Worm (Caenorhabditis elegans) whole organism, young adult: Measurements from ENCODE around the gene mfsd-8.
"Not testable (repeated sequence)": the region's sequence is repeated elsewhere in the genome, so short reads cannot be mapped to it uniquely, and the experiment has no call there.

Experiments used
- B0261.1 ChIP-seq: sonication (generic microtip); optimal IDR thresholded peaks from 2 replicates; lab custom pipeline; 2016; ENCODE audit warnings: mild to moderate bottlenecking, missing genetic modification characterization, moderate library complexity, missing compliant biosample characterization
- B0336.3 ChIP-seq: fragments of 200-800 bp; sonication (Bioruptor generic); IDR thresholded peaks from 2 replicates; pipeline ENCODE4 v1.3.6; 2022; ENCODE audit warnings: missing genetic modification characterization, missing compliant biosample characterization
- F22D6.2 ChIP-seq: sonication (generic microtip); optimal IDR thresholded peaks from 2 replicates; lab custom pipeline; 2016; ENCODE audit warnings: mild to moderate bottlenecking, missing genetic modification characterization, missing compliant biosample characterization
- F23B12.7 ChIP-seq: sonication (generic microtip); optimal IDR thresholded peaks from 2 replicates; lab custom pipeline; 2017; ENCODE audit warnings: missing genetic modification characterization, mild to moderate bottlenecking, missing compliant biosample characterization, antibody characterized with exemption, moderate library complexity; ENCODE audit not compliant: insufficient read depth
- F37B4.10 ChIP-seq: fragments of 200-800 bp; sonication (Bioruptor generic); IDR thresholded peaks from 2 replicates; pipeline ENCODE4 v1.3.6; 2022; ENCODE audit warnings: missing genetic modification characterization, missing compliant biosample characterization
- K11D2.4 ChIP-seq: fragments of 200-800 bp; sonication (Bioruptor generic); IDR thresholded peaks from 2 replicates; pipeline ENCODE4 v1.3.6; 2022; ENCODE audit warnings: missing genetic modification reagents, missing genetic modification characterization, missing compliant biosample characterization
- K12H6.12 ChIP-seq: fragments of 200-800 bp; sonication (Bioruptor generic); optimal IDR thresholded peaks from 2 replicates; lab custom pipeline; 2018; ENCODE audit warnings: mild to moderate bottlenecking, missing genetic modification characterization, missing compliant biosample characterization
- T26A5.8 ChIP-seq: sonication (generic microtip); optimal IDR thresholded peaks from 2 replicates; lab custom pipeline; 2016; ENCODE audit warnings: missing genetic modification characterization, missing compliant biosample characterization
- Y53F4B.3 ChIP-seq: fragments of 200-800 bp; sonication (Bioruptor generic); IDR thresholded peaks from 2 replicates; pipeline ENCODE4 v1.3.6; 2022; ENCODE audit warnings: missing genetic modification reagents, missing genetic modification characterization, missing compliant biosample characterization
- Y67H2A.10 ChIP-seq: fragments of 200-800 bp; sonication (Bioruptor generic); conservative IDR thresholded peaks from 2 replicates; pipeline ENCODE4 v1.3.6; 2022; ENCODE audit warnings: missing genetic modification reagents, missing genetic modification characterization, missing compliant biosample characterization
- aptf-3 ChIP-seq: fragments of 200-800 bp; sonication (Bioruptor generic); IDR thresholded peaks from 2 replicates; pipeline ENCODE4 v1.3.6; 2022; ENCODE audit warnings: missing genetic modification characterization, missing compliant biosample characterization
- bed-1 ChIP-seq: fragments of 200-800 bp; sonication (Bioruptor generic); IDR thresholded peaks from 2 replicates; pipeline ENCODE4 v1.3.6; 2022; ENCODE audit warnings: missing genetic modification reagents, missing genetic modification characterization, missing compliant biosample characterization
- cebp-2 ChIP-seq: fragments of 200-800 bp; sonication (Bioruptor generic); IDR thresholded peaks from 2 replicates; pipeline ENCODE4 v1.3.6; 2022; ENCODE audit warnings: missing genetic modification characterization, missing compliant biosample characterization
- ceh-100 ChIP-seq: fragments of 200-800 bp; sonication (Bioruptor generic); IDR thresholded peaks from 2 replicates; pipeline ENCODE4 v1.3.6; 2022; ENCODE audit warnings: missing genetic modification reagents, missing genetic modification characterization, missing compliant biosample characterization
- ceh-40 ChIP-seq: fragments of 200-800 bp; sonication (Bioruptor generic); IDR thresholded peaks from 2 replicates; pipeline ENCODE4 v1.3.6; 2022; ENCODE audit warnings: missing genetic modification characterization, missing compliant biosample characterization
- ceh-58 ChIP-seq: fragments of 200-800 bp; sonication (Bioruptor generic); IDR thresholded peaks from 2 replicates; pipeline ENCODE4 v1.3.6; 2022; ENCODE audit warnings: missing genetic modification characterization, missing compliant biosample characterization
- ceh-91 ChIP-seq: fragments of 200-800 bp; sonication (Bioruptor generic); IDR thresholded peaks from 2 replicates; pipeline ENCODE4 v1.3.6; 2022; ENCODE audit warnings: missing genetic modification reagents, missing genetic modification characterization, missing compliant biosample characterization
- dox-1 ChIP-seq: fragments of 200-800 bp; sonication (Bioruptor generic); IDR thresholded peaks from 2 replicates; pipeline ENCODE4 v1.3.6; 2022; ENCODE audit warnings: missing genetic modification reagents, missing genetic modification characterization, missing compliant biosample characterization
- egl-44 ChIP-seq: fragments of 200-800 bp; sonication (Bioruptor generic); IDR thresholded peaks from 2 replicates; pipeline ENCODE4 v1.3.6; 2022; ENCODE audit warnings: missing genetic modification reagents, missing genetic modification characterization, missing compliant biosample characterization
- egrh-3 ChIP-seq: fragments of 200-800 bp; sonication (Bioruptor generic); IDR thresholded peaks from 2 replicates; pipeline ENCODE4 v1.3.6; 2022; ENCODE audit warnings: missing genetic modification reagents, missing genetic modification characterization, missing compliant biosample characterization
- ets-4 ChIP-seq: fragments of 200-800 bp; sonication (Bioruptor generic); optimal IDR thresholded peaks from 2 replicates; lab custom pipeline; 2018; ENCODE audit warnings: mild to moderate bottlenecking, missing genetic modification characterization, missing compliant biosample characterization
- hmg-20 ChIP-seq: fragments of 200-800 bp; sonication (Bioruptor generic); IDR thresholded peaks from 2 replicates; pipeline ENCODE4 v1.3.6; 2022; ENCODE audit warnings: missing genetic modification reagents, missing genetic modification characterization, missing compliant biosample characterization
- hrde-1 ChIP-seq: sonication (generic microtip); optimal IDR thresholded peaks from 2 replicates; lab custom pipeline; 2016; ENCODE audit warnings: missing genetic modification characterization, mild to moderate bottlenecking, missing compliant biosample characterization, moderate library complexity, missing genotype, missing genetic modification reagents, borderline replicate concordance
- hsf-1 ChIP-seq: fragments of 200-800 bp; sonication (Bioruptor generic); IDR thresholded peaks from 2 replicates; pipeline ENCODE4 v1.3.6; 2022; ENCODE audit warnings: missing genetic modification reagents, missing genetic modification characterization, missing compliant biosample characterization
- lag-1 ChIP-seq: fragments of 200-800 bp; sonication (Bioruptor generic); IDR thresholded peaks from 2 replicates; pipeline ENCODE4 v1.3.6; 2022; ENCODE audit warnings: missing genetic modification reagents, missing genetic modification characterization, missing compliant biosample characterization
- let-607 ChIP-seq, 2 experiments: fragments of 200-800 bp in 1 of 2; sonication (Bioruptor generic) in 1 of 2; sonication (generic microtip) in 1 of 2; optimal IDR thresholded peaks; 2 replicates each; lab custom pipeline; 2016 to 2018; ENCODE audit warnings: mild to moderate bottlenecking in 2 of 2, missing compliant biosample characterization in 2 of 2, missing genetic modification characterization in 2 of 2, moderate library complexity in 2 of 2, missing genotype in 1 of 2
- lin-54 ChIP-seq: fragments of 200-800 bp; sonication (Bioruptor generic); optimal IDR thresholded peaks from 2 replicates; lab custom pipeline; 2018; ENCODE audit warnings: mild to moderate bottlenecking, missing genetic modification characterization, missing compliant biosample characterization
- lsl-1 ChIP-seq: fragments of 200-800 bp; sonication (Bioruptor generic); optimal IDR thresholded peaks from 2 replicates; lab custom pipeline; 2018; ENCODE audit warnings: mild to moderate bottlenecking, missing genetic modification characterization, moderate library complexity, missing compliant biosample characterization
- madf-3 ChIP-seq: fragments of 200-800 bp; sonication (Bioruptor generic); IDR thresholded peaks from 2 replicates; pipeline ENCODE4 v1.3.6; 2022; ENCODE audit warnings: missing genetic modification reagents, missing genetic modification characterization, missing compliant biosample characterization
- nfyb-1 ChIP-seq: fragments of 200-800 bp; sonication (Bioruptor generic); IDR thresholded peaks from 2 replicates; pipeline ENCODE4 v1.3.6; 2022; ENCODE audit warnings: missing genetic modification reagents, missing genetic modification characterization, missing compliant biosample characterization
- nhr-120 ChIP-seq: fragments of 200-800 bp; sonication (Bioruptor generic); IDR thresholded peaks from 2 replicates; pipeline ENCODE4 v1.3.6; 2022; ENCODE audit warnings: missing genetic modification characterization, missing compliant biosample characterization
- nhr-179 ChIP-seq: sonication (generic microtip); optimal IDR thresholded peaks from 2 replicates; lab custom pipeline; 2016; ENCODE audit warnings: mild to moderate bottlenecking, missing genetic modification characterization, missing compliant biosample characterization
- nhr-80 ChIP-seq: sonication (generic microtip); optimal IDR thresholded peaks from 2 replicates; lab custom pipeline; 2016; ENCODE audit warnings: missing genetic modification characterization, missing compliant biosample characterization
- rec-8 ChIP-seq, 2 experiments: sonication (generic microtip); optimal IDR thresholded peaks; 2 replicates each; lab custom pipeline; 2016; ENCODE audit warnings: mild to moderate bottlenecking in 2 of 2, missing genetic modification characterization in 2 of 2, missing genetic modification reagents in 2 of 2, missing genotype in 2 of 2, missing biosample characterization in 1 of 2, missing compliant biosample characterization in 1 of 2, moderate library complexity in 1 of 2
- rpc-1 ChIP-seq, 2 experiments: fragments of 150-350 bp in 1 of 2; sonication (generic microtip) in 1 of 2; optimal IDR thresholded peaks; 2 replicates each; lab custom pipeline; 2014 to 2018; ENCODE audit warnings: missing biosample characterization in 1 of 2, missing genetic modification characterization in 1 of 2, missing genetic modification reagents in 1 of 2, missing genotype in 1 of 2
- tbp1 ChIP-seq: fragments of 200-800 bp; sonication (Bioruptor generic); optimal IDR thresholded peaks from 2 replicates; lab custom pipeline; 2018; ENCODE audit warnings: mild to moderate bottlenecking, missing genetic modification characterization, missing compliant biosample characterization
- ztf-22 ChIP-seq: fragments of 200-800 bp; sonication (Bioruptor generic); optimal IDR thresholded peaks from 2 replicates; lab custom pipeline; 2018; ENCODE audit warnings: mild to moderate bottlenecking, missing genetic modification characterization, moderate library complexity, missing compliant biosample characterization
- ztf-25 ChIP-seq: fragments of 200-800 bp; sonication (Bioruptor generic); IDR thresholded peaks from 2 replicates; pipeline ENCODE4 v1.3.6; 2022; ENCODE audit warnings: missing genetic modification reagents, missing genetic modification characterization, missing compliant biosample characterization

The mfsd-8 gene

ce11 chrIII:3331767-3332166 lies 49.7 kb downstream of the mfsd-8 start (continued):
- TF ChIP-seq F23B12.7 (tag; lab: Kevin White, UChicago) (no peak), lsl-1 (GFP tag; lab: Kevin White, UChicago) (peak; percentile 35), K12H6.12 (tag; lab: Kevin White, UChicago) (no peak)

DNA sequence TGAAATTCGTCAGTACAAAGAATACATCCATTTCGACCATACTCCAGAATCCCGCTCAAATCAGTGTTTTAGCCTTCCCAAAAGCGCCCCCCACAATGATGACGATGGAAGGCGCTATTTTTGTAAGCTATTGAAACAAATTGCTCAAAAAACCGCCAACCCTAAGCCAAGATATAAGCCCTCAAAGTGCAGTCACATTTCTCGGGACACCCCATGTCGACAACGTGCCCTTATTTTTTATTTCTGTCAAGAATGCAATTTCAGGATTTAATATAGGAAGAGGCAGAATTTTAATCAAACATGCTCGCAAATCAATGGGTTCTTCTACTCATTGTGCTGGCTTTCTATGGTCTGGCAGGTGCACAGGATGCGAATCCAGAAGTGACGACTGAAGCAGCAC lies 50.6 kb downstream of the mfsd-8 start, which contains the start of gene Y53G8AR.1:
Y53G8AR.1 (plus strand) TSS at position 301 of the 400 bp plus-strand sequence.
- not testable (repeated sequence) for TF ChIP-seq F37B4.10 (GFP tag; lab: Robert Waterston, UW); ztf-25; K11D2.4 (GFP tag; lab: Robert Waterston, UW)
- TF ChIP-seq, all 124 proteins: peak for 0; not testable (repeated sequence) for 124

DNA sequence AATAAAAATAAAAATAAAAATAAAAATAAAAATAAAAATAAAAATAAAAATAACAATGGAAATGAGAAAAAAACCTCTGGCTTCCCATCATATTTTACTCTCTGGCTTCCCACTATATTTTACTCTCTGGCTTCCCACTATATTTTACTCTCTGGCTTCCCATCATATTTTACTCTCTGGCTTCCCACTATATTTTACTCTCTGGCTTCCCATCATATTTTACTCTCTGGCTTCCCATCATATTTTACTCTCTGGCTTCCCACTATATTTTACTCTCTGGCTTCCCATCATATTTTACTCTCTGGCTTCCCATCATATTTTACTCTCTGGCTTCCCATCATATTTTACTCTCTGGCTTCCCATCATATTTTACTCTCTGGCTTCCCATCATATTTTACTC lies 52.2 kb downstream of the mfsd-8 start:
- peak; percentile 96 for TF ChIP-seq egrh-3 (GFP tag; lab: Robert Waterston, UW)

DNA sequence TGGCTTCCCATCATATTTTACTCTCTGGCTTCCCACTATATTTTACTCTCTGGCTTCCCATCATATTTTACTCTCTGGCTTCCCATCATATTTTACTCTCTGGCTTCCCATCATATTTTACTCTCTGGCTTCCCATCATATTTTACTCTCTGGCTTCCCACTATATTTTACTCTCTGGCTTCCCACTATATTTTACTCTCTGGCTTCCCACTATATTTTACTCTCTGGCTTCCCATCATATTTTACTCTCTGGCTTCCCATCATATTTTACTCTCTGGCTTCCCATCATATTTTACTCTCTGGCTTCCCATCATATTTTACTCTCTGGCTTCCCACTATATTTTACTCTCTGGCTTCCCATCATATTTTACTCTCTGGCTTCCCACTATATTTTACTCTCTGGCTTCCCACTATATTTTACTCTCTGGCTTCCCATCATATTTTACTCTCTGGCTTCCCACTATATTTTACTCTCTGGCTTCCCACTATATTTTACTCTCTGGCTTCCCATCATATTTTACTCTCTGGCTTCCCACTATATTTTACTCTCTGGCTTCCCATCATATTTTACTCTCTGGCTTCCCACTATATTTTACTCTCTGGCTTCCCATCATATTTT lies 52.9 kb downstream of the mfsd-8 start:
- peak; percentile 99 for TF ChIP-seq ceh-58 (GFP tag; lab: Robert Waterston, UW)
- TF ChIP-seq Y53F4B.3 = peak; percentile 99; the same call in 1 of the 2 replicates
- TF ChIP-seq ceh-40 = peak; percentile 89; the same call in 1 of the 2 replicates
- peak; percentile 77; the same call in 1 of the 2 replicates for TF ChIP-seq ceh-91 (GFP tag; lab: Robert Waterston, UW)
- TF ChIP-seq hsf-1 (GFP tag; lab: Robert Waterston, UW) = peak; percentile 63; the same call in 1 of the 2 replicates
- TF ChIP-seq bed-1 = 0 out of 2 replicates have a peak, but pooled peaks have one; percentile 66
- TF ChIP-seq nhr-120 (GFP tag; lab: Robert Waterston, UW) = 0 out of 2 replicates have a peak, but pooled peaks have one; percentile 46
- TF ChIP-seq hmg-20 = peak; percentile 21; the same call in 1 of the 2 replicates
- TF ChIP-seq egrh-3 (GFP tag; lab: Robert Waterston, UW) = peak; percentile 100
- peak; percentile 88 for TF ChIP-seq madf-3 (GFP tag; lab: Robert Waterston, UW)

ce11 chrIII:3339317-3340016 lies 57.4 kb downstream of the mfsd-8 start:
- TF ChIP-seq cebp-2 (GFP tag; lab: Robert Waterston, UW) = no peak
- TF ChIP-seq ets-4 (GFP tag; lab: Kevin White, UChicago) = no peak
- TF ChIP-seq T26A5.8 (tag; lab: Kevin White, UChicago) = no peak
- no peak for TF ChIP-seq lag-1 (GFP tag; lab: Robert Waterston, UW)
- TF ChIP-seq rpc-1 (optimal IDR thresholded peaks at IDR 0.05; lab: Kevin White, UChicago) = peak; percentile 28
- TF ChIP-seq rpc-1 (tag; optimal IDR thresholded peaks at IDR 0.05; lab: Kevin White, UChicago) = peak; percentile 67
- TF ChIP-seq nfyb-1 (GFP tag; lab: Robert Waterston, UW) = 0 out of 2 replicates have a peak, but pooled peaks have one; percentile 23
- TF ChIP-seq lin-54 (GFP tag; lab: Kevin White, UChicago) = no peak
- no peak for TF ChIP-seq B0336.3 (GFP tag; lab: Robert Waterston, UW)
- TF ChIP-seq ztf-22 (GFP tag; lab: Kevin White, UChicago) = no peak
- TF ChIP-seq nhr-80 (tag; lab: Kevin White, UChicago) = peak; percentile 58
- peak; percentile 78 for TF ChIP-seq tbp1 (GFP tag; lab: Kevin White, UChicago)
- TF ChIP-seq dox-1 = peak; percentile 16; the same call in 1 of the 2 replicates
- no peak for TF ChIP-seq hrde-1
- 0 out of 2 replicates have a peak, but pooled peaks have one; percentile 50 for TF ChIP-seq F37B4.10 (GFP tag; lab: Robert Waterston, UW)
- no peak for TF ChIP-seq let-607 (tag; optimal IDR thresholded peaks at IDR 0.05; lab: Kevin White, UChicago)
- no peak for TF ChIP-seq rec-8 (tag; optimal IDR thresholded peaks at IDR 0.05; lab: Kevin White, UChicago)
- TF ChIP-seq hsf-1 (GFP tag; lab: Robert Waterston, UW) = no peak
- TF ChIP-seq aptf-3 (GFP tag; lab: Robert Waterston, UW) = no peak
- TF ChIP-seq nhr-179 = no peak
- no peak for TF ChIP-seq egrh-3 (GFP tag; lab: Robert Waterston, UW)
- peak; percentile 36 for TF ChIP-seq B0261.1 (tag; lab: Kevin White, UChicago)
- no peak for TF ChIP-seq F22D6.2 (tag; lab: Kevin White, UChicago)
- no peak for TF ChIP-seq Y67H2A.10 (GFP tag; lab: Robert Waterston, UW)
- no peak for TF ChIP-seq egl-44 (GFP tag; lab: Robert Waterston, UW)
- TF ChIP-seq ceh-100 (GFP tag; lab: Robert Waterston, UW) = no peak
